Worm (Caenorhabditis elegans) whole organism, L2 larva: ENCODE results near the gene tofu-2.
"Not testable (repeated sequence)": the region's sequence is repeated elsewhere in the genome, so short reads cannot be mapped to it uniquely, and the experiment has no call there.

Experiments used
- C34F6.9 ChIP-seq: fragments of 150-350 bp; optimal IDR thresholded peaks from 2 replicates; lab custom pipeline; 2014; ENCODE audit warnings: missing biosample characterization, missing genetic modification characterization
- F13H6.1 ChIP-seq: sonication (generic microtip); optimal IDR thresholded peaks from 2 replicates; lab custom pipeline; 2016; ENCODE audit warnings: missing genetic modification characterization, missing compliant biosample characterization
- R02D3.7 ChIP-seq: fragments of 150-350 bp; optimal IDR thresholded peaks from 2 replicates; lab custom pipeline; 2014; ENCODE audit warnings: missing biosample characterization, missing genetic modification characterization
- Y55F3AM.14 ChIP-seq: fragments of 200-800 bp; sonication (Bioruptor generic); optimal IDR thresholded peaks from 2 replicates; lab custom pipeline; 2018; ENCODE audit warnings: mild to moderate bottlenecking, missing genetic modification characterization, missing compliant biosample characterization
- alr-1 ChIP-seq: fragments of 150-350 bp; optimal IDR thresholded peaks from 2 replicates; lab custom pipeline; 2014; ENCODE audit warnings: missing biosample characterization, missing genetic modification characterization
- ama-1 ChIP-seq: fragments of 150-350 bp; optimal IDR thresholded peaks from 2 replicates; lab custom pipeline; 2018; ENCODE audit warnings: inconsistent platforms
- ceh-16 ChIP-seq: fragments of 150-350 bp; optimal IDR thresholded peaks from 2 replicates; lab custom pipeline; 2014; ENCODE audit warnings: missing biosample characterization, missing genetic modification characterization
- ceh-82 ChIP-seq: fragments of 150-350 bp; optimal IDR thresholded peaks from 2 replicates; lab custom pipeline; 2014; ENCODE audit warnings: missing biosample characterization, missing genetic modification characterization
- crh-2 ChIP-seq: sonication (generic microtip); optimal IDR thresholded peaks from 2 replicates; lab custom pipeline; 2017; ENCODE audit warnings: missing biosample characterization, missing genetic modification characterization
- egl-27 ChIP-seq: sonication (generic microtip); optimal IDR thresholded peaks from 3 replicates; lab custom pipeline; 2017; ENCODE audit warnings: missing biosample characterization, missing genetic modification reagents, missing genetic modification characterization
- elt-1 ChIP-seq: fragments of 150-350 bp; optimal IDR thresholded peaks from 2 replicates; lab custom pipeline; 2014; ENCODE audit warnings: missing biosample characterization, missing genetic modification characterization
- fos-1 ChIP-seq: fragments of 150-350 bp; optimal IDR thresholded peaks from 2 replicates; lab custom pipeline; 2014; ENCODE audit warnings: missing biosample characterization, missing genetic modification characterization
- gmeb-1 ChIP-seq: fragments of 150-350 bp; optimal IDR thresholded peaks from 2 replicates; lab custom pipeline; 2014; ENCODE audit warnings: missing biosample characterization, missing genetic modification characterization
- lin-11 ChIP-seq: fragments of 150-350 bp; sonication (generic microtip); optimal IDR thresholded peaks from 2 replicates; lab custom pipeline; 2014; ENCODE audit warnings: missing biosample characterization, missing genetic modification characterization, inconsistent platforms, mixed read lengths
- lin-13 ChIP-seq: fragments of 150-350 bp; optimal IDR thresholded peaks from 2 replicates; lab custom pipeline; 2014; ENCODE audit warnings: missing biosample characterization, missing genetic modification reagents, missing genetic modification characterization
- lin-39 ChIP-seq: fragments of 150-350 bp; optimal IDR thresholded peaks from 2 replicates; lab custom pipeline; 2014; ENCODE audit warnings: missing biosample characterization, missing genetic modification reagents, missing genetic modification characterization
- lsy-2 ChIP-seq, 2 experiments: fragments of 150-350 bp in 1 of 2; sonication (generic microtip) in 1 of 2; optimal IDR thresholded peaks; 2 replicates each; lab custom pipeline; 2014 to 2017; ENCODE audit warnings: missing biosample characterization in 2 of 2, missing genetic modification characterization in 2 of 2
- mab-5 ChIP-seq: fragments of 150-350 bp; optimal IDR thresholded peaks from 2 replicates; lab custom pipeline; 2014; ENCODE audit warnings: missing biosample characterization, missing genetic modification characterization
- nhr-10 ChIP-seq: sonication (generic microtip); optimal IDR thresholded peaks from 2 replicates; lab custom pipeline; 2017; ENCODE audit warnings: missing biosample characterization, missing genetic modification characterization
- nhr-11 ChIP-seq: fragments of 150-350 bp; optimal IDR thresholded peaks from 2 replicates; lab custom pipeline; 2014; ENCODE audit warnings: missing biosample characterization, missing genetic modification characterization
- nhr-12 ChIP-seq: fragments of 150-350 bp; optimal IDR thresholded peaks from 2 replicates; lab custom pipeline; 2014; ENCODE audit warnings: missing biosample characterization, missing genetic modification characterization
- nhr-129 ChIP-seq: fragments of 150-350 bp; optimal IDR thresholded peaks from 2 replicates; lab custom pipeline; 2014; ENCODE audit warnings: missing biosample characterization, missing genetic modification characterization
- nhr-21 ChIP-seq: fragments of 150-350 bp; optimal IDR thresholded peaks from 2 replicates; lab custom pipeline; 2014; ENCODE audit warnings: missing biosample characterization, missing genetic modification characterization
- nhr-23 ChIP-seq: fragments of 150-350 bp; optimal IDR thresholded peaks from 2 replicates; lab custom pipeline; 2014; ENCODE audit warnings: missing biosample characterization, missing genetic modification reagents, missing genetic modification characterization
- nhr-237 ChIP-seq: fragments of 150-350 bp; optimal IDR thresholded peaks from 2 replicates; lab custom pipeline; 2014; ENCODE audit warnings: missing biosample characterization, missing genetic modification characterization
- nhr-25 ChIP-seq: fragments of 150-350 bp; sonication (generic microtip); optimal IDR thresholded peaks from 3 replicates; lab custom pipeline; 2014; ENCODE audit warnings: missing biosample characterization, missing genetic modification characterization
- nhr-6 ChIP-seq: fragments of 150-350 bp; optimal IDR thresholded peaks from 2 replicates; lab custom pipeline; 2014; ENCODE audit warnings: missing biosample characterization, missing genetic modification characterization
- nhr-77 ChIP-seq: fragments of 150-350 bp; optimal IDR thresholded peaks from 2 replicates; lab custom pipeline; 2014; ENCODE audit warnings: missing biosample characterization, missing genetic modification characterization
- peb-1 ChIP-seq: fragments of 150-350 bp; optimal IDR thresholded peaks from 2 replicates; lab custom pipeline; 2014; ENCODE audit warnings: missing biosample characterization, missing genetic modification characterization
- sem-4 ChIP-seq: fragments of 150-350 bp; optimal IDR thresholded peaks from 2 replicates; lab custom pipeline; 2014; ENCODE audit warnings: missing biosample characterization, missing genetic modification reagents, missing genetic modification characterization
- skn-1 ChIP-seq: sonication (generic microtip); optimal IDR thresholded peaks from 2 replicates; lab custom pipeline; 2017; ENCODE audit warnings: missing biosample characterization, missing genetic modification characterization
- snpc-4 ChIP-seq: fragments of 150-350 bp; optimal IDR thresholded peaks from 2 replicates; lab custom pipeline; 2014; ENCODE audit warnings: missing biosample characterization, missing genetic modification characterization
- unc-39 ChIP-seq: fragments of 150-350 bp; optimal IDR thresholded peaks from 2 replicates; lab custom pipeline; 2014; ENCODE audit warnings: missing biosample characterization, missing genetic modification characterization
- unc-55 ChIP-seq: fragments of 150-350 bp; sonication (generic microtip); optimal IDR thresholded peaks from 3 replicates; lab custom pipeline; 2014; ENCODE audit warnings: missing biosample characterization, missing genetic modification reagents, missing genetic modification characterization
- unc-62 ChIP-seq: fragments of 150-350 bp; optimal IDR thresholded peaks from 2 replicates; lab custom pipeline; 2014; ENCODE audit warnings: missing biosample characterization, missing genetic modification reagents, missing genetic modification characterization
- zag-1 ChIP-seq: fragments of 150-350 bp; optimal IDR thresholded peaks from 2 replicates; lab custom pipeline; 2014; ENCODE audit warnings: missing biosample characterization, missing genetic modification characterization
- ztf-1 ChIP-seq: fragments of 200-800 bp; sonication (Bioruptor generic); conservative IDR thresholded peaks from 2 replicates; pipeline ENCODE4 v1.3.6; 2022; ENCODE audit warnings: missing genetic modification characterization, missing compliant biosample characterization
- ztf-11 ChIP-seq: sonication (generic microtip); optimal IDR thresholded peaks from 2 replicates; lab custom pipeline; 2017; ENCODE audit warnings: missing biosample characterization, missing genetic modification characterization
- ztf-4 ChIP-seq: fragments of 150-350 bp; optimal IDR thresholded peaks from 2 replicates; lab custom pipeline; 2014; ENCODE audit warnings: missing biosample characterization, missing genetic modification characterization

The tofu-2 gene

DNA sequence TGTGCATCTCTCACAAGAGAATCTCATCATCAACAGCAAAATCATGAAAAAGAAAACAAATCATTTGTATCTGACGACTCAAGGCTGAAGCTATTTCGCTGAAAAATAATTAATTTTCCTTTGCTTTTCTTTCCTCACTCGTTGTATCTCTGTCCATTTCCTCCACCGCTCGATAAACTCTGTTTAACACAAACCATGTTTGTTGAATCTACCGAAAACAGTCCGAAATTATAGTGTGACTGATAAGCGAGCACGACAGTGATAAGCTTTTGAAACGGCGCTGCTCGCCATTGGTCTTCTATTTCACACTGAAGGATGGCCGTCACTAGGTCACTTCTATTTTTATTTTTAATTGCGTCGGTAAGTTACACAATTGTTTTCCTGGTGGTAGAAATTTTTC is 24.6 kb upstream of the tofu-2 start, which contains the start of gene npa-1:
Gene npa-1, plus strand, starts transcription at position 142 of the 400 bp plus-strand sequence.
- peak; percentile 30 for TF ChIP-seq fos-1
- no peak for TF ChIP-seq unc-39

DNA sequence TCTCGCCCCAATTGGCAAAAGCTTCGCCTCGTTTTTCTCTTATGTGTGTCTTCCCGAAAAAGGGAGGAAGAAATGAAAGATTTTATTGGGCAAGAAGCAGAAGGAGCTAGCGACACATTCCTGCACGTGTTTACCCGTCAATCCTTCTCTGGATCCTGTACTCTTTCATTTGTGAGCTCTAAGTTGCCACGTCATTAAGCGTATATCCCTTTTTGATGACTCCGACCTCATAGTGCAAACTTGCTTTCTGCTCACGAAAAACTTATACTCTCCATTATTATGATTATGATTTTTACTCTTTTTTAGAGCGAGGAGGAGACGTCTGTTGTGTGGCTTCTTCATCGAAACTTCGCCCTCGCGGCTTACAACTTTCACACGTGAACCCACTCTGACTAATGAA is 21.3 kb upstream of the tofu-2 start, which contains the start of gene F27B10.1:
Gene F27B10.1, plus strand, starts transcription at position 301 of the 400 bp plus-strand sequence.
- no peak for TF ChIP-seq R02D3.7 (tag; lab: Kevin White, UChicago)
- peak; percentile 41 for TF ChIP-seq crh-2 (tag; lab: Kevin White, UChicago)
- TF ChIP-seq, all 48 proteins: peak for 1

DNA sequence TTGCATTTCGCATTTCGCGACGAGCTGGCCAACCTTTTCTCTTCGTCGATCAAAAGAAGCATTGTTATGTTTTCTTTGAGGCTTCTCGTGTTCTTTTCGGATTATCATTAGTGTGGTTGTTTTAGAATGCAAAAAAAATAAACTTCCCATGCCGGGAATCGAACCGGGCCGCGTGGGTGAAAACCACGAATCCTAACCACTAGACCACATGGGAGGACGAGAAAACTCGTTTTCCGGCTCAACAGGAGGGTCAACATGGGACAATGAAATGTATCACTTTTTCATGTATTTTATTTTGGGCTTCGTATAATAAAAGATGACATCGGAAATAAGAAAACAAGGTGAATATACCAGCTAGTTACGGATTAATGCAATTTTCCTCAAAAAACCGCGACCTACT is 18.6 kb upstream of the tofu-2 start:
- TF ChIP-seq unc-62 (GFP tag; lab: Kevin White, UChicago) (no peak), unc-39 (no peak), snpc-4 (tag; lab: Kevin White, UChicago) (no peak), egl-27 (tag; lab: Kevin White, UChicago) (no peak)

DNA sequence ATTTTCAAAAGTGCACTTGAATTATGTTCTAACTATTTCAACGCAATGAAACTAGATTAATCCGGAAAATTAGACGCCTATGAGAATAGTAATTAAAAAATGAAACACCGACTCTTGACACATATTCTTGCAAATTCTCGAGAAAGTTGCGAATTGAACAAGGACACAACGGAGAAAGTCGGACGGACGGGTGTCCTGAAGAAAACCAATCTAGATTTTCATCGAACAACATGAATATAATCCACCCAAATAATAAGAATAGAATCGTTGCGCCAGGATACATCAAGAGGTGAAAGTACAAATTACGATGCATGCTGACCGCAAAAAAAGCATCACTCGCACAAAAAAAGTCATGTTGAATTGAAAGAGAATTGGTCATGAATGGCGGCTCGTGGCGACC is 17.8 kb upstream of the tofu-2 start:
- no peak for TF ChIP-seq ztf-11 (tag; lab: Kevin White, UChicago)
- TF ChIP-seq fos-1 = no peak
- TF ChIP-seq unc-62 (GFP tag; lab: Kevin White, UChicago) = no peak
- TF ChIP-seq nhr-129 (tag; lab: Kevin White, UChicago) = no peak
- no peak for TF ChIP-seq crh-2 (tag; lab: Kevin White, UChicago)
- no peak for TF ChIP-seq F13H6.1 (tag; lab: Kevin White, UChicago)
- TF ChIP-seq, all 48 proteins: peak for 0

DNA sequence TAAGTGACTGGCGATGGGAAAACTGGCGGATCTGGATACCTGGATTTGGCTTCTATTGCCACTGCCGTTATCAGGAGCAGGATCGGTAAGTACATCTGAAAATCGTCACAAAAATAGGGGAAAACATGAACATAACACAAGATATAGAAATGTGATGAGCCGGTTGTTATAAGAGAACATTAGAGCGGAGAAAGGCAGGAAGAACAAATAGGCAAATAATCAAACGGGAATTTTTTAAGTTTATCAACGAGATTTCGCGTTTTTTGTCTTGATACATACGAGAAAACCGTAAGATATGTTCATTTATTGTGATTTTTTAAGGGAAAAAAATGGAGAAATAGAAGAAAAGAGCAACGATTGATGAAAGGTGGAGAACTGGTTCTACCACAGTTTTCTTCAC is 14.2 kb upstream of the tofu-2 start, which contains the start of gene Y57E12AR.1:
Gene Y57E12AR.1, minus strand, starts transcription at position 101 of the 400 bp plus-strand sequence.
- no peak for TF ChIP-seq ceh-82 (tag; lab: Kevin White, UChicago)
- no peak for TF ChIP-seq nhr-25 (tag; lab: Kevin White, UChicago)
- no peak for TF ChIP-seq nhr-21
- no peak for TF ChIP-seq nhr-10 (tag; lab: Kevin White, UChicago)
- no peak for TF ChIP-seq nhr-77 (tag; lab: Kevin White, UChicago)
- TF ChIP-seq unc-55 (GFP tag; lab: Kevin White, UChicago) = no peak
- no peak for TF ChIP-seq gmeb-1
- no peak for TF ChIP-seq elt-1
- TF ChIP-seq alr-1 (tag; lab: Kevin White, UChicago) = no peak
- TF ChIP-seq zag-1 (tag; lab: Kevin White, UChicago) = no peak
- TF ChIP-seq nhr-237 = no peak
- no peak for TF ChIP-seq nhr-129 (tag; lab: Kevin White, UChicago)
- no peak for TF ChIP-seq Y55F3AM.14 (GFP tag; lab: Kevin White, UChicago)
- TF ChIP-seq skn-1 = no peak
- TF ChIP-seq unc-39 = no peak
- no peak for TF ChIP-seq lin-11 (tag; lab: Kevin White, UChicago)
- TF ChIP-seq nhr-23 (tag; lab: Kevin White, UChicago) = no peak
- TF ChIP-seq ztf-1 (GFP tag; lab: Robert Waterston, UW) = no peak
- TF ChIP-seq nhr-6 (tag; lab: Kevin White, UChicago) = no peak

DNA sequence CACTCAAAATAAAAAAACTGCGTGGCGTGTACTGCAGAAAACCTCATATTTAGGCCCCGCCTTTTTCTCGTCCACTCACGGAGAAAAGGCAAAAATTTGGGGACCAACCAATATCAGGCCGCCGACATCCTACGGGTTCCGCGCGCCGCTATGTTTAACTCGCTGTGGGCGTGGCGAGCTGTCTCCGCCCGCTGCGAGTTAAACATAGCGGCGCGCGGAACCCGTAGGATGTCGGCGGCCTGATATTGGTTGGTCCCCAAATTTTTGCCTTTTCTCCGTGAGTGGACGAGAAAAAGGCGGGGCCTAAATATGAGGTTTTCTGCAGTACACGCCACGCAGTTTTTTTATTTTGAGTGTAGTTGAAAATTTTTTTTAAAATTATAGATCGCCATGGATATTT is 11.7 kb upstream of the tofu-2 start, which contains the start of gene tmem-258:
Gene tmem-258, plus strand, starts transcription at position 385 of the 400 bp plus-strand sequence.
- TF ChIP-seq peb-1, nhr-23, C34F6.9 (tag; lab: Kevin White, UChicago): not testable (repeated sequence)

DNA sequence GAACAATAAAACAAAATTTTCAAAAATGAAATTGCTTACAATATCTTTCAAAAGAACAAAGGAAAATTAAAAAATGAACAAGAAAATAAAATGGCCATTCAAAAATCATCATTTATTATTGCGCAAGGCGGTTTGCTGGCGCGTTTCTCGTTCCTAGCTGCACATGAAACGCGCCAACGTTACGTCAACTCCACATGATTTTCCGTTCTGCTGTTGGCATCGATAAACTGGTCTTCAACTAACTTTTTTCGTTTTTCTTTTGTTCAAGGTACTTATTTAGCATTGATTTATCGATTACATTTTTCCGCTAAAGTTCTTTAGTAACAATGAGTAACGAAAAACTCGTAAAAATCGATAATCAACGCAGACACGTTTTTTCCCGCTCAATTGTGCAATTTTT is 9.3 kb upstream of the tofu-2 start, which contains the start of the genes Y57E12AL.6 and Y57E12AL.1:
Gene Y57E12AL.6, minus strand, starts transcription at position 75 of the 400 bp plus-strand sequence.
Gene Y57E12AL.1, plus strand, starts transcription at position 135 of the 400 bp plus-strand sequence.
- TF ChIP-seq gmeb-1 = peak; percentile 86
- TF ChIP-seq ztf-4 (tag; lab: Kevin White, UChicago) = peak; percentile 77
- peak; percentile 73 for TF ChIP-seq nhr-21
- TF ChIP-seq Y55F3AM.14 (GFP tag; lab: Kevin White, UChicago) = no peak
- TF ChIP-seq lin-39 (tag; lab: Kevin White, UChicago) = no peak
- TF ChIP-seq ama-1 = no peak
- TF ChIP-seq nhr-11 (tag; lab: Kevin White, UChicago) = no peak
- TF ChIP-seq peb-1 (tag; lab: Kevin White, UChicago) = no peak
- no peak for TF ChIP-seq nhr-12 (tag; lab: Kevin White, UChicago)
- TF ChIP-seq lin-11 (tag; lab: Kevin White, UChicago) = peak; percentile 51
- no peak for TF ChIP-seq alr-1 (tag; lab: Kevin White, UChicago)
- peak; percentile 60 for TF ChIP-seq snpc-4 (tag; lab: Kevin White, UChicago)
- peak; percentile 37 for TF ChIP-seq mab-5
- peak; percentile 67 for TF ChIP-seq skn-1
- peak; percentile 28 for TF ChIP-seq nhr-237
- TF ChIP-seq sem-4 (tag; lab: Kevin White, UChicago) = peak; percentile 79
- peak; percentile 67 to 89 for TF ChIP-seq lsy-2 (tag; optimal IDR thresholded peaks at IDR 0.05; lab: Kevin White, UChicago)
- peak; percentile 73 for TF ChIP-seq lin-13 (GFP tag; lab: Kevin White, UChicago)
- no peak for TF ChIP-seq ceh-16 (tag; lab: Kevin White, UChicago)
- peak; percentile 91 for TF ChIP-seq nhr-129 (tag; lab: Kevin White, UChicago)
- TF ChIP-seq nhr-77 (tag; lab: Kevin White, UChicago) = no peak
- no peak for TF ChIP-seq unc-39
- TF ChIP-seq ztf-11 (tag; lab: Kevin White, UChicago) = no peak
- peak; percentile 75 for TF ChIP-seq nhr-6 (tag; lab: Kevin White, UChicago)
- peak; percentile 7 for TF ChIP-seq R02D3.7 (tag; lab: Kevin White, UChicago)
- TF ChIP-seq F13H6.1 (tag; lab: Kevin White, UChicago) = peak; percentile 83
